Fruit fly (Drosophila melanogaster) whole organism, wandering third instar larva: ENCODE measurements around the gene hoip.

Experiments used
- Abd-B ChIP-seq: fragments of >200 bp; optimal IDR thresholded peaks from 2 replicates; lab custom pipeline; 2017; ENCODE audit warnings: missing biosample characterization, missing genetic modification characterization
- CG32264 ChIP-seq: fragments of 200-800 bp; sonication (Bioruptor generic); optimal IDR thresholded peaks from 2 replicates; lab custom pipeline; 2016; ENCODE audit warnings: missing biosample characterization, missing genetic modification characterization
- CG9705 ChIP-seq: fragments of 200-800 bp; sonication (Bioruptor generic); optimal IDR thresholded peaks from 2 replicates; lab custom pipeline; 2018; ENCODE audit warnings: missing biosample characterization, mild to moderate bottlenecking, missing genetic modification characterization
- CrebA ChIP-seq: fragments of 200-800 bp; sonication (Bioruptor generic); optimal IDR thresholded peaks from 2 replicates; lab custom pipeline; 2016; ENCODE audit warnings: missing biosample characterization, mild to moderate bottlenecking, missing genetic modification characterization, borderline replicate concordance
- Dfd ChIP-seq: fragments of >200 bp; optimal IDR thresholded peaks from 2 replicates; lab custom pipeline; 2017; ENCODE audit warnings: missing biosample characterization, missing genetic modification characterization
- Dif ChIP-seq: fragments of 200-275, 200-300 bp; sonication (Bioruptor generic); optimal IDR thresholded peaks from 2 replicates; lab custom pipeline; 2018; ENCODE audit warnings: missing biosample characterization, missing genetic modification characterization; ENCODE audit not compliant: partially characterized antibody
- GATAd ChIP-seq: sonication (Bioruptor generic); optimal IDR thresholded peaks from 2 replicates; lab custom pipeline; 2016; ENCODE audit warnings: missing biosample characterization, missing genetic modification characterization
- HLH106 ChIP-seq: fragments of 200-800 bp; optimal IDR thresholded peaks from 3 replicates; lab custom pipeline; 2019; ENCODE audit warnings: missing biosample characterization, mild to moderate bottlenecking, missing genetic modification characterization, moderate library complexity
- Hnf4 ChIP-seq: fragments of 200-800 bp; sonication (Bioruptor generic); optimal IDR thresholded peaks from 2 replicates; lab custom pipeline; 2016; ENCODE audit warnings: missing biosample characterization, mild to moderate bottlenecking, missing genetic modification characterization
- Hr78 ChIP-seq: fragments of >200 bp; optimal IDR thresholded peaks from 2 replicates; lab custom pipeline; 2017; ENCODE audit warnings: missing biosample characterization, missing genetic modification characterization
- Hr83 ChIP-seq: fragments of 200-300 bp; sonication (Bioruptor generic); optimal IDR thresholded peaks from 2 replicates; lab custom pipeline; 2016; ENCODE audit warnings: missing biosample characterization, mild to moderate bottlenecking, missing genetic modification characterization, moderate library complexity; ENCODE audit not compliant: poor library complexity, severe bottlenecking
- Jra ChIP-seq: sonication (Bioruptor generic); optimal IDR thresholded peaks from 2 replicates; lab custom pipeline; 2016; ENCODE audit warnings: missing biosample characterization, missing genetic modification characterization
- Mio ChIP-seq: sonication (Bioruptor generic); optimal IDR thresholded peaks from 2 replicates; lab custom pipeline; 2016; ENCODE audit warnings: missing biosample characterization, missing genetic modification characterization
- Myc ChIP-seq: fragments of >200 bp; optimal IDR thresholded peaks from 2 replicates; lab custom pipeline; 2017
- N ChIP-seq: fragments of >200 bp; optimal IDR thresholded peaks from 2 replicates; lab custom pipeline; 2018; ENCODE audit warnings: missing biosample characterization, missing external identifiers, missing genetic modification characterization
- OdsH ChIP-seq: fragments of 200-800 bp; sonication (Bioruptor generic); optimal IDR thresholded peaks from 2 replicates; lab custom pipeline; 2016; ENCODE audit warnings: missing biosample characterization, mild to moderate bottlenecking, missing genetic modification characterization
- Rel ChIP-seq, 2 experiments: fragments of 200-800 bp; sonication (Bioruptor generic) in 1 of 2; optimal IDR thresholded peaks; 2 replicates in 1 of 2; 3 replicates in 1 of 2; lab custom pipeline; 2016 to 2019; ENCODE audit warnings: mild to moderate bottlenecking in 2 of 2, missing biosample characterization in 2 of 2, missing genetic modification characterization in 2 of 2, moderate library complexity in 1 of 2
- Sp1 ChIP-seq: fragments of 200-800 bp; sonication (Bioruptor generic); optimal IDR thresholded peaks from 3 replicates; lab custom pipeline; 2019; ENCODE audit warnings: missing biosample characterization, mild to moderate bottlenecking, missing genetic modification characterization, moderate library complexity
- Vsx2 ChIP-seq: fragments of 200-300, 225-300 bp; sonication (Bioruptor generic); optimal IDR thresholded peaks from 2 replicates; lab custom pipeline; 2018; ENCODE audit warnings: missing biosample characterization, missing genetic modification characterization; ENCODE audit not compliant: partially characterized antibody
- br ChIP-seq: fragments of 200-800 bp; sonication (Bioruptor generic); optimal IDR thresholded peaks from 2 replicates; lab custom pipeline; 2016; ENCODE audit warnings: missing biosample characterization, missing genetic modification characterization
- brk ChIP-seq: fragments of 200-800 bp; sonication (Bioruptor generic); optimal IDR thresholded peaks from 2 replicates; lab custom pipeline; 2016; ENCODE audit warnings: missing biosample characterization, mild to moderate bottlenecking, missing genetic modification characterization
- dl ChIP-seq, 2 experiments: fragments of 175-275, 200-275 bp in 1 of 2; fragments of 200-275 bp in 1 of 2; sonication (Bioruptor generic); optimal IDR thresholded peaks; lab custom pipeline; 2018; ENCODE audit warnings: mild to moderate bottlenecking in 2 of 2, missing biosample characterization in 2 of 2, missing genetic modification characterization in 2 of 2, moderate library complexity in 2 of 2; ENCODE audit not compliant: partially characterized antibody in 2 of 2, insufficient read depth in 1 of 2
- dmrt93B ChIP-seq: fragments of 200-800 bp; sonication (Bioruptor generic); optimal IDR thresholded peaks from 2 replicates; lab custom pipeline; 2018; ENCODE audit warnings: missing biosample characterization, mild to moderate bottlenecking, missing genetic modification characterization
- dsf ChIP-seq: sonication (Bioruptor generic); optimal IDR thresholded peaks from 2 replicates; lab custom pipeline; 2016; ENCODE audit warnings: missing biosample characterization, missing genetic modification characterization, borderline replicate concordance
- ey ChIP-seq: fragments of 200-800 bp; sonication (Bioruptor generic); optimal IDR thresholded peaks from 2 replicates; lab custom pipeline; 2016; ENCODE audit warnings: missing biosample characterization, missing genetic modification characterization
- foxo ChIP-seq, 2 experiments: fragments of 200-800 bp; sonication (Bioruptor generic); optimal IDR thresholded peaks; 2 replicates in 1 of 2; 3 replicates in 1 of 2; lab custom pipeline; 2016 to 2017; ENCODE audit warnings: missing biosample characterization in 2 of 2, missing genetic modification characterization in 2 of 2
- fru ChIP-seq: fragments of 200-800 bp; sonication (Bioruptor generic); optimal IDR thresholded peaks from 3 replicates; lab custom pipeline; 2016; ENCODE audit warnings: missing biosample characterization, mild to moderate bottlenecking, missing genetic modification characterization
- h ChIP-seq: fragments of 200-800 bp; sonication (Bioruptor generic); optimal IDR thresholded peaks from 3 replicates; lab custom pipeline; 2016; ENCODE audit warnings: missing biosample characterization, mild to moderate bottlenecking, missing genetic modification characterization
- jim ChIP-seq: fragments of 175-275, 200-325 bp; sonication (Bioruptor generic); optimal IDR thresholded peaks from 2 replicates; lab custom pipeline; 2016; ENCODE audit warnings: missing biosample characterization, mild to moderate bottlenecking, missing genetic modification characterization
- lola ChIP-seq: fragments of >200 bp; optimal IDR thresholded peaks from 2 replicates; lab custom pipeline; 2017; ENCODE audit warnings: missing biosample characterization, missing genetic modification characterization
- pan ChIP-seq: fragments of >200 bp; optimal IDR thresholded peaks from 2 replicates; lab custom pipeline; 2017
- psq ChIP-seq: fragments of 200-800 bp; sonication (Bioruptor generic); optimal IDR thresholded peaks from 3 replicates; lab custom pipeline; 2017; ENCODE audit warnings: missing biosample characterization, mild to moderate bottlenecking, missing genetic modification characterization, moderate library complexity
- rgr ChIP-seq: fragments of 200-800 bp; sonication (Bioruptor generic); optimal IDR thresholded peaks from 3 replicates; lab custom pipeline; 2016; ENCODE audit warnings: missing biosample characterization, mild to moderate bottlenecking, missing genetic modification characterization
- sage ChIP-seq: fragments of 200-800 bp; sonication (Bioruptor generic); optimal IDR thresholded peaks from 2 replicates; lab custom pipeline; 2016; ENCODE audit warnings: missing biosample characterization, mild to moderate bottlenecking, missing genetic modification characterization
- sv ChIP-seq: fragments of 200-800 bp; sonication (Bioruptor generic); optimal IDR thresholded peaks from 3 replicates; lab custom pipeline; 2016; ENCODE audit warnings: missing biosample characterization, missing genetic modification characterization
- tai ChIP-seq: sonication (Bioruptor generic); optimal IDR thresholded peaks from 2 replicates; lab custom pipeline; 2016; ENCODE audit warnings: missing biosample characterization, missing genetic modification characterization
- usp ChIP-seq: fragments of >200 bp; optimal IDR thresholded peaks from 2 replicates; lab custom pipeline; 2017; ENCODE audit warnings: missing biosample characterization, missing genetic modification characterization
- woc ChIP-seq: sonication (Bioruptor generic); optimal IDR thresholded peaks from 2 replicates; lab custom pipeline; 2016; ENCODE audit warnings: missing biosample characterization, mild to moderate bottlenecking, missing genetic modification characterization

Gene hoip

DNA sequence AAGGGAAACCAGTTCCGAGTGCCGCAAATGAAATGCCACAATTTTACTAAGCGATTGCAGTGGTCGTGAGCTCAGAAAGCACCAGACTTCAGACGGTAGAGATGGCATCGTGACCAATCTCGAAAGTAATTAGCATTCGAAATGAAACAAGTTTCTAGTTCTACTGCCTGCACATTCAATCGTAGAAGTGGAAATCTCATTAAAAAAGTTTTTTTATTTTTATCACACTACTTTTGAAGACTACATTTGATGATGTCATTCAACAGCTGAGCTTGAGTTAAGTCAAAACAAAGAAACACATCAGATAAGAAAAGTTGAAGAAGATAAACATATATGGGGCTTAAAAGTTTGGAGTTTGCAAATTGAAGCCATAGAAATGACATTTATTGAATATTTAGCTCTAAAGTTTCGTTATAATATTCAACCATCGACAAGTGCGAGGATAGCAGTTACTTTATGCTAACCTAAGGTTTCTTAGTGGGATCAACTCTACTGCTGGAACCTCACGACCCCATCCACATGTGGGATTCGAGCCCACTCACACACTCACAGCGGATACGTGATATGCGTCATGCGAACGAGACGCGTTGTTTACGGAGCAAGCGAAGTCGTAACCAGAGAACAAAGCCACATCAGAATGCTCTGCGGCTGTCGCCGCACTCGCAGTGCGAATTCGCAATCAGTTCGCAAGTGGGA is 36.6 kb downstream of the hoip start, which contains the start of gene CG13117:
Gene CG13117, plus strand, starts transcription at position 646 of the 696 bp plus-strand sequence.
- TF ChIP-seq pan (lab: Kevin White, UChicago): no peak
- peak; percentile 14 for TF ChIP-seq fru
- no peak for TF ChIP-seq N (GFP tag; lab: Kevin White, UChicago)
- peak; percentile 35 for TF ChIP-seq Sp1
- no peak for TF ChIP-seq CG32264
- peak; percentile 5 for TF ChIP-seq psq (GFP tag; lab: Kevin White, UChicago)
- TF ChIP-seq GATAd: no peak
- no peak for TF ChIP-seq tai (GFP tag; lab: Kevin White, UChicago)
- TF ChIP-seq lola (GFP tag; lab: Kevin White, UChicago): no peak
- TF ChIP-seq CrebA (GFP tag; lab: Kevin White, UChicago): no peak
- peak in 1 of 2 experiments; percentile 31 for TF ChIP-seq foxo (GFP tag; optimal IDR thresholded peaks at IDR 0.05; lab: Kevin White, UChicago)
- TF ChIP-seq Jra (GFP tag; lab: Kevin White, UChicago): peak; percentile 63
- peak; percentile 51 for TF ChIP-seq HLH106 (tag; lab: Kevin White, UChicago)
- peak; percentile 15 for TF ChIP-seq ey (GFP tag; lab: Kevin White, UChicago)
- TF ChIP-seq OdsH (GFP tag; lab: Kevin White, UChicago): peak; percentile 34
- TF ChIP-seq dmrt93B (GFP tag; lab: Kevin White, UChicago): peak; percentile 31
- no peak for TF ChIP-seq Myc (lab: Kevin White, UChicago)
- TF ChIP-seq woc: peak; percentile 19
- no peak for TF ChIP-seq sage (GFP tag; lab: Kevin White, UChicago)
- no peak for TF ChIP-seq Mio (GFP tag; lab: Kevin White, UChicago)
- no peak for TF ChIP-seq dl (GFP tag; optimal IDR thresholded peaks at IDR 0.05; lab: Kevin White, UChicago; ENCODE audit: insufficient read depth in 1 of 2, partially characterized antibody in 2 of 2)
- TF ChIP-seq Dfd (GFP tag; lab: Kevin White, UChicago): no peak
- no peak for TF ChIP-seq Hr83 (GFP tag; lab: Kevin White, UChicago)
- TF ChIP-seq Hr78 (GFP tag; lab: Kevin White, UChicago): no peak
- no peak for TF ChIP-seq brk (GFP tag; lab: Kevin White, UChicago)
- TF ChIP-seq jim (GFP tag; lab: Kevin White, UChicago): no peak
- TF ChIP-seq CG9705 (GFP tag; lab: Kevin White, UChicago): peak; percentile 10
- TF ChIP-seq Dif (GFP tag; lab: Kevin White, UChicago): peak; percentile 0
- peak; percentile 19 for TF ChIP-seq br (GFP tag; lab: Kevin White, UChicago)
- TF ChIP-seq usp (GFP tag; lab: Kevin White, UChicago): no peak
- no peak for TF ChIP-seq Hnf4 (GFP tag; lab: Kevin White, UChicago)
- TF ChIP-seq sv (GFP tag; lab: Kevin White, UChicago): no peak
- no peak for TF ChIP-seq rgr (GFP tag; lab: Kevin White, UChicago)
- no peak for TF ChIP-seq Vsx2
- no peak for TF ChIP-seq dsf (GFP tag; lab: Kevin White, UChicago)
- no peak for TF ChIP-seq Abd-B (GFP tag; lab: Kevin White, UChicago)
- no peak for TF ChIP-seq h (GFP tag; lab: Kevin White, UChicago)
- TF ChIP-seq Rel (GFP tag; optimal IDR thresholded peaks at IDR 0.05; lab: Kevin White, UChicago): no peak
- no peak for TF ChIP-seq Rel (tag; optimal IDR thresholded peaks at IDR 0.05; lab: Kevin White, UChicago)
- TF ChIP-seq, all 38 proteins: peak for 13

DNA sequence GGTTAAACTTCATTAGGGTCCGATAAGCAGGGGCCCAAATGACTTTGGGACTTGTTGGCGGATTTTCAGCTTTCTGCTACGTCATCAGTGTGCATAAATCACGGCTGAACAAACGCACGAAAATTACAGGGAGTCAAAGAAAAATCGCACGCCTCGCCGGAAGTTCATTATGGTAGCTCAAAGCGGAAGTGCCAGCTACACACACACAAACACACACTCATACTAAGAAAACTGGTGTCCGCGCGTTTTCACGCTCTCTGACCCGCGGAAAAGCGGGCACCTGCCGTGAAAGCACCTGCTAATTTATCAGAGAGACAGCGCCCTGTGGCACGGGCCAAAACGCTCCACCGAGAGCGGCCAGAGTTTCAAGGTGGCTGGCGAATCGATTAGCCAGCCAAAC is 37.8 kb downstream of the hoip start:
- TF ChIP-seq Dfd (GFP tag; lab: Kevin White, UChicago): no peak
- no peak for TF ChIP-seq CG9705 (GFP tag; lab: Kevin White, UChicago)
